Fruit fly (Drosophila melanogaster): Measurements from ENCODE around the gene snsl.

The snsl gene

dm6 chr2L:4861503-4861902 is 45.1 kb downstream of the snsl start (continued):
- peak; percentile 37 for TF ChIP-seq CG13894 (tag; optimal IDR thresholded peaks at IDR 0.05)
- TF ChIP-seq CG4360 (GFP tag; IDR thresholded peaks at IDR 0.05): no peak
- TF ChIP-seq CG1233 (GFP tag; optimal IDR thresholded peaks at IDR 0.05): peak; percentile 35
- no peak for TF ChIP-seq Hand (GFP tag; optimal IDR thresholded peaks at IDR 0.05)
- TF ChIP-seq sr (GFP tag; IDR thresholded peaks at IDR 0.05): no peak
- no peak for TF ChIP-seq ham (GFP tag; IDR thresholded peaks at IDR 0.05)
- TF ChIP-seq Gug (GFP tag; IDR thresholded peaks at IDR 0.05): peak; percentile 66; the same call in 3 of the 4 replicates
- peak; percentile 74 for TF ChIP-seq CG32532 (GFP tag; IDR thresholded peaks at IDR 0.05)
- no peak for TF ChIP-seq CG4617 (GFP tag; optimal IDR thresholded peaks at IDR 0.05; ENCODE audit: borderline replicate concordance)
- no peak for TF ChIP-seq CG10147 (GFP tag; optimal IDR thresholded peaks at IDR 0.05)
- peak; percentile 61 for TF ChIP-seq esg (GFP tag; conservative IDR thresholded peaks at IDR 0.05)
- TF ChIP-seq tap (tag; optimal IDR thresholded peaks at IDR 0.05): peak; percentile 30
- no peak for TF ChIP-seq fd102C (GFP tag; optimal IDR thresholded peaks at IDR 0.05)
- peak; percentile 61 for TF ChIP-seq Ptx1 (GFP tag; IDR thresholded peaks at IDR 0.05)
- no peak for TF ChIP-seq pfk (GFP tag; optimal IDR thresholded peaks at IDR 0.05)
- TF ChIP-seq grau (tag; optimal IDR thresholded peaks at IDR 0.05): peak; percentile 60
- TF ChIP-seq Ets97D (GFP tag; optimal IDR thresholded peaks at IDR 0.05): no peak
- no peak for TF ChIP-seq z (GFP tag; IDR thresholded peaks at IDR 0.05)
- TF ChIP-seq pnt (GFP tag; optimal IDR thresholded peaks at IDR 0.05): no peak
- no peak for TF ChIP-seq hth (optimal IDR thresholded peaks at IDR 0.05)
- TF ChIP-seq pb (GFP tag; optimal IDR thresholded peaks at IDR 0.05): no peak
- peak; percentile 70 for TF ChIP-seq CG2678 (tag; optimal IDR thresholded peaks at IDR 0.05)
- no peak for TF ChIP-seq trem (tag; optimal IDR thresholded peaks at IDR 0.05)
- TF ChIP-seq sc (optimal IDR thresholded peaks at IDR 0.05): no peak
- TF ChIP-seq sc (GFP tag; optimal IDR thresholded peaks at IDR 0.05): no peak
- no peak for TF ChIP-seq insv (GFP tag; optimal IDR thresholded peaks at IDR 0.05)
- TF ChIP-seq E2f2 (GFP tag; IDR thresholded peaks at IDR 0.05): no peak; the same call in 1 of the 2 replicates
- no peak for TF ChIP-seq CG8281 (tag; optimal IDR thresholded peaks at IDR 0.05)
- TF ChIP-seq CG11093 (GFP tag; IDR thresholded peaks at IDR 0.05): peak; percentile 36; the same call in 1 of the 3 replicates
- no peak for TF ChIP-seq CG1832 (GFP tag; optimal IDR thresholded peaks at IDR 0.05)
- no peak for TF ChIP-seq usp (GFP tag; optimal IDR thresholded peaks at IDR 0.05)
- TF ChIP-seq CG2875 (GFP tag; optimal IDR thresholded peaks at IDR 0.05): no peak
- TF ChIP-seq Pdp1 (GFP tag; optimal IDR thresholded peaks at IDR 0.05): no peak
- TF ChIP-seq CG34376 (GFP tag; optimal IDR thresholded peaks at IDR 0.05): no peak
- 0 out of 3 replicates have a peak, but pooled peaks have one; percentile 56 for TF ChIP-seq Mrtf (GFP tag; IDR thresholded peaks at IDR 0.05)
- peak; percentile 15 for TF ChIP-seq Sox102F (GFP tag; optimal IDR thresholded peaks at IDR 0.05)
- TF ChIP-seq cas (GFP tag; IDR thresholded peaks at IDR 0.05): no peak
- no peak for TF ChIP-seq CG13624 (GFP tag; optimal IDR thresholded peaks at IDR 0.05)
- TF ChIP-seq Eip74EF (GFP tag; optimal IDR thresholded peaks at IDR 0.05): no peak
- TF ChIP-seq slp2 (GFP tag; optimal IDR thresholded peaks at IDR 0.05): no peak
- TF ChIP-seq ssp (GFP tag; IDR thresholded peaks at IDR 0.05): no peak
- no peak for TF ChIP-seq NfI (GFP tag; optimal IDR thresholded peaks at IDR 0.05)
- TF ChIP-seq CG10959 (GFP tag; IDR thresholded peaks at IDR 0.05): no peak
- no peak for TF ChIP-seq ro (GFP tag; IDR thresholded peaks at IDR 0.05)
- TF ChIP-seq Vsx1 (GFP tag; optimal IDR thresholded peaks at IDR 0.05): no peak
- peak; percentile 36 for TF ChIP-seq CG15514 (GFP tag; optimal IDR thresholded peaks at IDR 0.05)
- no peak for TF ChIP-seq CG2889 (GFP tag; IDR thresholded peaks at IDR 0.05)
- peak; percentile 53; the same call in 1 of the 2 replicates for TF ChIP-seq CG11696 (GFP tag; IDR thresholded peaks at IDR 0.05)
- TF ChIP-seq NK7.1 (GFP tag; optimal IDR thresholded peaks at IDR 0.05): no peak
- no peak for TF ChIP-seq CG4820 (GFP tag; optimal IDR thresholded peaks at IDR 0.05)
- TF ChIP-seq salm (tag; optimal IDR thresholded peaks at IDR 0.05): no peak
- no peak for TF ChIP-seq crc (GFP tag; optimal IDR thresholded peaks at IDR 0.05)

Measured in whole organism, embryonic.